Worm (Caenorhabditis elegans): ENCODE data around the gene ZK546.5.
A peak's percentile ranks its signal among the peaks of the same experiment; 100 is the strongest.

Gene ZK546.5

DNA sequence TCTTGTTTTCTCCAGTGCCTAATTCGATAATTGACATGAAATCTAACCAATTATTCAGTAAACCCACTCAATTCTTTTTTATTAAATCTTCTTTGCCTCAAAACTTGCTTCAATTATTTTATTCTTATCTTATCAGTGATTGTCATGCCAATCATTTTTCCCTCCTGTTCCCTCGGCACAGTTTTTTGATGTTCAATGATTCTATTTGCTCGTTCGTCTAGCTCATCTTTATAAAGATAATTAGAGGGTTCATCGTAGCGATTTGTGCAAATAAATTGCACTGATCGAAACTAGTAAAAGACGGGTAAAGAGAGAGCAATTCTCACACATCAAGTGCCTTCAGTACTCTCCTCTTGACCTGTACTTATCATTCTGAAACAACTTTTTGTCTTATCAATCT, 32.0 kb downstream of the ZK546.5 start:
- TF ChIP-seq ama-1 (optimal IDR thresholded peaks at IDR 0.05): no peak
- TF ChIP-seq ZK546.5 (tag; optimal IDR thresholded peaks at IDR 0.05): no peak
- peak; percentile 20 for TF ChIP-seq hlh-11 (tag; optimal IDR thresholded peaks at IDR 0.05)
- peak; percentile 68 for TF ChIP-seq pqm-1 (tag; optimal IDR thresholded peaks at IDR 0.05)

DNA sequence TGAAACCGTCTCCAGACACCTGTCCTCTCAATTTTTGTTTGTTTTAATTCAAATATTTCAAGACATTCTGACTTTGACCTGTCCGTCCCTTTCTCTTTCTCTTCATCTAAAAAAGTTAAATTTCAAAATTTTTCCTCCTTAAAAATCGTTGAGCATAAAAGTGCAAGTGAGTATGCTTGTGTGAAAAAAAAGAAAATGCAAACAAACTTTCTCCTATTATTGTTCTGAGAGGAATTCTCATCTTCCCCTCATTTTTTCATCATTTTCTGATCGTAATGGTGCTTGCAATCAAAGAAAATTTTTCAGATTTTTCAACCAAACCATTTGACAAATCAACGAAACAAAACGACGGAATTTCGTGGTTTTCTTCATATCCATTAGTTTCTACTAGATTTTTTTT, 33.2 kb downstream of the ZK546.5 start, which contains the start of gene shc-2:
Gene shc-2, plus strand, starts transcription at position 301 of the 400 bp plus-strand sequence.
- TF ChIP-seq vab-7 (GFP tag; IDR thresholded peaks at IDR 0.05): no peak
- TF ChIP-seq R02D3.7 (tag; optimal IDR thresholded peaks at IDR 0.05): no peak
- TF ChIP-seq nhr-111 (GFP tag; optimal IDR thresholded peaks at IDR 0.05): no peak
- TF ChIP-seq zip-2 (tag; optimal IDR thresholded peaks at IDR 0.05): no peak
- no peak for TF ChIP-seq arid-1 (GFP tag; conservative IDR thresholded peaks at IDR 0.05)
- TF ChIP-seq mdl-1 (tag; optimal IDR thresholded peaks at IDR 0.05): no peak
- no peak for TF ChIP-seq lin-39 (tag; optimal IDR thresholded peaks at IDR 0.05)
- no peak for TF ChIP-seq hlh-11 (tag; optimal IDR thresholded peaks at IDR 0.05)
- no peak for TF ChIP-seq hif-1 (tag; optimal IDR thresholded peaks at IDR 0.05)
- TF ChIP-seq nhr-10 (tag; optimal IDR thresholded peaks at IDR 0.05): no peak
- TF ChIP-seq set-16 (GFP tag; IDR thresholded peaks at IDR 0.05): no peak
- TF ChIP-seq mep-1 (tag; optimal IDR thresholded peaks at IDR 0.05): no peak
- TF ChIP-seq jun-1 (tag; optimal IDR thresholded peaks at IDR 0.05): no peak
- no peak for TF ChIP-seq spr-1 (tag; optimal IDR thresholded peaks at IDR 0.05)
- TF ChIP-seq egl-43 (GFP tag; IDR thresholded peaks at IDR 0.05): no peak
- TF ChIP-seq nhr-48 (tag; optimal IDR thresholded peaks at IDR 0.05): no peak
- no peak for TF ChIP-seq daf-8 (GFP tag; IDR thresholded peaks at IDR 0.05)
- TF ChIP-seq sdz-12 (GFP tag; optimal IDR thresholded peaks at IDR 0.05): no peak
- no peak for TF ChIP-seq ama-1 (optimal IDR thresholded peaks at IDR 0.05)
- TF ChIP-seq F10B5.3 (tag; optimal IDR thresholded peaks at IDR 0.05): no peak

DNA sequence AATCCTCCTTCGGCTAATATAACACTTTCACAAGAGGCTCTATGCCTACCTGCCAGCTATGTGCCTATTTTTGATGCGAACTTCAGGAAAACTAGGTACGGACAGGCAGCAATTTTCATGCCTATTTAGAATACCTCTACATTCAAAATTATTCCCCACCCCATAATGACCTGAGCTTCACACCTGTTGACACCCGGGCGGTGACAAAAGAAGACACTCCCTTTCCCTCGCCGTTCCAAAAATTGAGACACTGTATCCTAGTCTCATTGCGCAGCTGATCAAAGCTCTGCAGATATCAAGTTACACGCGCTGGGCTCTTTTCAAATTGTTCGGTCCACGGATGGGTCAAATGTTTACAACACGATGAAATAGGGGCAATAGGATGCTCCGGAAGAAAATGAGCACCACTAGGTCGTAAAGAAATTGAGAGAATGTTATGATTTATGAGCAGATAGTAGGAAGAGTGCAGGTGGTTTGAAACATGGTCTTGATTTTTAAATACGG, 38.9 kb downstream of the ZK546.5 start:
- TF ChIP-seq zfp-2 (tag; optimal IDR thresholded peaks at IDR 0.05) (no peak), nhr-76 (tag; optimal IDR thresholded peaks at IDR 0.05) (no peak), php-3 (GFP tag; IDR thresholded peaks at IDR 0.05) (no peak), daf-12 (tag; optimal IDR thresholded peaks at IDR 0.05) (no peak), snpc-1.2 (GFP tag; IDR thresholded peaks at IDR 0.05) (no peak), aha-1 (tag) (peak; percentile 86), nhr-10 (tag; optimal IDR thresholded peaks at IDR 0.05) (no peak), mep-1 (tag; optimal IDR thresholded peaks at IDR 0.05) (no peak)

DNA sequence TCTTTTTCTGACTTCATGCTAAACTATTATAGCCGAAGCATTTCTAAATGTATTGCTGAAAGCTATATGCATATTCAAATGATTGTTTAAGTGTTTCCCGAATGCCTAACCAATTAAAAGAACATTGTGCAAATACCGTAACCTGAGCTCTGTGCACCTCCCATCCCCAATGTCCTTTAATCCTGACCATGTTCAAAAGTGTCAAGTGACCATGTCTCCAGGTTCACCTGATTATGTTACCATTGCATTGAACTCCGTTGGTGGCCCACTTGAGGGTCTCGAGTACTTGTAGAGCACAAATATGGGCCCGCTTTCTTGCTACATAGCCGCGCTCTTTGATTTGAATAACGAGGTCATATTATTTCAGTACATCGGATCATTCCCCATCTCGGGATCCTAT, 39.7 kb downstream of the ZK546.5 start:
- no peak for TF ChIP-seq nhr-6 (tag; optimal IDR thresholded peaks at IDR 0.05)
- no peak for TF ChIP-seq lin-13 (GFP tag; optimal IDR thresholded peaks at IDR 0.05)
- TF ChIP-seq madf-9 (GFP tag; conservative IDR thresholded peaks at IDR 0.05): no peak
- no peak for TF ChIP-seq cey-2 (tag; optimal IDR thresholded peaks at IDR 0.05; ENCODE audit: borderline replicate concordance, insufficient read depth)
- no peak for TF ChIP-seq lin-38 (GFP tag; IDR thresholded peaks at IDR 0.05)
- no peak for TF ChIP-seq zip-2 (tag; optimal IDR thresholded peaks at IDR 0.05)
- no peak for TF ChIP-seq lin-1 (GFP tag; IDR thresholded peaks at IDR 0.05)
- TF ChIP-seq ceh-44 (GFP tag; IDR thresholded peaks at IDR 0.05): no peak
- no peak for TF ChIP-seq pqm-1 (tag; optimal IDR thresholded peaks at IDR 0.05)
- TF ChIP-seq hlh-11 (tag; optimal IDR thresholded peaks at IDR 0.05): no peak
- no peak for TF ChIP-seq daf-12 (tag; optimal IDR thresholded peaks at IDR 0.05)
- no peak for TF ChIP-seq hlh-30 (tag; optimal IDR thresholded peaks at IDR 0.05; ENCODE audit: insufficient read depth)
- no peak for TF ChIP-seq spr-1 (tag; optimal IDR thresholded peaks at IDR 0.05)
- TF ChIP-seq gei-8 (GFP tag; optimal IDR thresholded peaks at IDR 0.05): no peak
- no peak for TF ChIP-seq daf-19 (GFP tag; conservative IDR thresholded peaks at IDR 0.05)
- no peak for TF ChIP-seq nhr-28 (tag; optimal IDR thresholded peaks at IDR 0.05)
- no peak for TF ChIP-seq madf-5 (GFP tag; IDR thresholded peaks at IDR 0.05)
- TF ChIP-seq nhr-25 (tag; optimal IDR thresholded peaks at IDR 0.05; ENCODE audit: borderline replicate concordance, insufficient read depth): no peak
- no peak for TF ChIP-seq lim-7 (GFP tag; IDR thresholded peaks at IDR 0.05)
- TF ChIP-seq mdt-29 (GFP tag; IDR thresholded peaks at IDR 0.05): no peak

Data from whole organism, L4 larva.